Fruit fly (Drosophila melanogaster) whole organism, pupa: Measurements from ENCODE around the gene zfh1.

ENCODE experiments used
- CG10348 ChIP-seq: fragments of 200-800 bp; sonication (Bioruptor generic); IDR thresholded peaks from 2 replicates; pipeline ENCODE4 v1.3.6; 2022; ENCODE audit warnings: missing biosample characterization, missing genetic modification characterization
- CG15710 ChIP-seq: fragments of 200-800 bp; sonication (Bioruptor generic); optimal IDR thresholded peaks from 2 replicates; lab custom pipeline; 2018; ENCODE audit warnings: missing biosample characterization, mild to moderate bottlenecking, missing genetic modification characterization, moderate library complexity
- CG17806 ChIP-seq: fragments of 200-800 bp; sonication (Bioruptor generic); optimal IDR thresholded peaks from 2 replicates; lab custom pipeline; 2018; ENCODE audit warnings: missing biosample characterization, mild to moderate bottlenecking, missing genetic modification characterization, moderate library complexity
- CG32121 ChIP-seq: fragments of 200-800 bp; sonication (Bioruptor generic); IDR thresholded peaks from 2 replicates; pipeline ENCODE4 v1.3.6; 2022; ENCODE audit warnings: missing biosample characterization, missing genetic modification characterization
- CG34367 ChIP-seq: fragments of 200-800 bp; sonication (Bioruptor generic); optimal IDR thresholded peaks from 2 replicates; lab custom pipeline; 2018; ENCODE audit warnings: missing biosample characterization, mild to moderate bottlenecking, missing genetic modification characterization
- D1 ChIP-seq: fragments of 200-800 bp; sonication (Bioruptor generic); optimal IDR thresholded peaks from 2 replicates; lab custom pipeline; 2018; ENCODE audit warnings: missing biosample characterization, mild to moderate bottlenecking, missing genetic modification characterization, moderate library complexity
- EcR ChIP-seq: fragments of 200-800 bp; sonication (Bioruptor generic); optimal IDR thresholded peaks from 3 replicates; lab custom pipeline; 2019; ENCODE audit warnings: missing biosample characterization, missing genetic modification characterization, mild to moderate bottlenecking, moderate library complexity, missing genetic modification reagents
- Pif1B ChIP-seq: fragments of 200-800 bp; sonication (Bioruptor generic); optimal IDR thresholded peaks from 3 replicates; lab custom pipeline; 2016; ENCODE audit warnings: missing biosample characterization, missing genetic modification characterization
- Snoo ChIP-seq: fragments of 200-800 bp; sonication (Bioruptor generic); optimal IDR thresholded peaks from 3 replicates; lab custom pipeline; 2017; ENCODE audit warnings: missing biosample characterization, mild to moderate bottlenecking, missing genetic modification characterization, inconsistent platforms
- fd96Ca ChIP-seq: fragments of 200-800 bp; sonication (Bioruptor generic); IDR thresholded peaks from 3 replicates; pipeline ENCODE4 v1.3.6; 2022; ENCODE audit warnings: missing biosample characterization, missing genetic modification characterization
- gl ChIP-seq: fragments of 200-800 bp; sonication (Bioruptor generic); optimal IDR thresholded peaks from 2 replicates; lab custom pipeline; 2018; ENCODE audit warnings: missing biosample characterization, mild to moderate bottlenecking, missing genetic modification characterization

dm6 chr3R:30770069-30770633 lies 4.4 kb downstream of the zfh1 start:
- TF ChIP-seq CG32121 (GFP tag; lab: Robert Waterston, UW): no peak
- TF ChIP-seq CG17806: no peak
- TF ChIP-seq gl (tag; lab: Kevin White, UChicago): no peak
- no peak for TF ChIP-seq Snoo (tag; lab: Kevin White, UChicago)
- no peak for TF ChIP-seq CG34367 (tag; lab: Kevin White, UChicago)
- TF ChIP-seq CG15710: no peak
- TF ChIP-seq fd96Ca (GFP tag; lab: Robert Waterston, UW): no peak
- TF ChIP-seq CG10348 (GFP tag; lab: Robert Waterston, UW): no peak
- TF ChIP-seq D1 (tag; lab: Kevin White, UChicago): no peak
- no peak for TF ChIP-seq Pif1B (GFP tag; lab: Kevin White, UChicago)
- TF ChIP-seq EcR (GFP tag; lab: Kevin White, UChicago): no peak
